Fruit fly (Drosophila melanogaster): ENCODE measurements around the gene Phf5a.

Gene Phf5a

dm6 chr2L:6462259-6462658, 28.4 kb downstream of the Phf5a start (continued):
- TF ChIP-seq CG10321 (GFP tag; IDR thresholded peaks at IDR 0.05) (0 out of 2 replicates have a peak, but pooled peaks have one; percentile 35), gsb-n (tag; optimal IDR thresholded peaks at IDR 0.05) (no peak), CG12769 (tag; optimal IDR thresholded peaks at IDR 0.05) (no peak), CG9437 (GFP tag; optimal IDR thresholded peaks at IDR 0.05) (no peak), Myb (GFP tag; optimal IDR thresholded peaks at IDR 0.05) (no peak), Hr78 (GFP tag; optimal IDR thresholded peaks at IDR 0.05) (peak in 1 of 2 experiments; percentile 10), PHDP (tag; optimal IDR thresholded peaks at IDR 0.05) (no peak), bigmax (GFP tag; optimal IDR thresholded peaks at IDR 0.05) (no peak), CG1792 (GFP tag; optimal IDR thresholded peaks at IDR 0.05) (peak; percentile 16), Med (GFP tag) (peak; percentile 43), Spps (tag; optimal IDR thresholded peaks at IDR 0.05) (no peak), CG10366 (GFP tag; IDR thresholded peaks at IDR 0.05) (no peak), HLH54F (GFP tag; optimal IDR thresholded peaks at IDR 0.05) (no peak), Gug (GFP tag; IDR thresholded peaks at IDR 0.05) (no peak), CG2889 (GFP tag; IDR thresholded peaks at IDR 0.05) (no peak), Mes4 (GFP tag; optimal IDR thresholded peaks at IDR 0.05) (peak; percentile 10), CG15479 (GFP tag; optimal IDR thresholded peaks at IDR 0.05) (peak; percentile 31), cad (GFP tag; optimal IDR thresholded peaks at IDR 0.05) (no peak), CG7357 (GFP tag; IDR thresholded peaks at IDR 0.05) (no peak), CG16863 (GFP tag; optimal IDR thresholded peaks at IDR 0.05) (peak; percentile 23), Pdp1 (GFP tag; optimal IDR thresholded peaks at IDR 0.05) (no peak), CG9797 (GFP tag; optimal IDR thresholded peaks at IDR 0.05) (no peak), bowl (GFP tag; IDR thresholded peaks at IDR 0.05) (no peak), ap (GFP tag; IDR thresholded peaks at IDR 0.05) (no peak), sob (GFP tag; IDR thresholded peaks at IDR 0.05) (no peak), dmrt11E (tag; optimal IDR thresholded peaks at IDR 0.05) (peak; percentile 10), CG11560 (tag; IDR thresholded peaks at IDR 0.05) (no peak), Dip2 (GFP tag; IDR thresholded peaks at IDR 0.05) (no peak), CHES-1-like (GFP tag; optimal IDR thresholded peaks at IDR 0.05) (no peak), pfk (GFP tag; optimal IDR thresholded peaks at IDR 0.05) (no peak), CG2129 (GFP tag; IDR thresholded peaks at IDR 0.05; ENCODE audit: partially characterized antibody) (no peak), tin (GFP tag; optimal IDR thresholded peaks at IDR 0.05) (no peak), gcm (GFP tag; optimal IDR thresholded peaks at IDR 0.05) (no peak), CG15601 (tag; optimal IDR thresholded peaks at IDR 0.05) (peak; percentile 25), CG12659 (GFP tag; optimal IDR thresholded peaks at IDR 0.05) (no peak), CG8281 (tag; optimal IDR thresholded peaks at IDR 0.05) (no peak), Lpt (GFP tag; optimal IDR thresholded peaks at IDR 0.05) (no peak), zf30C (GFP tag; optimal IDR thresholded peaks at IDR 0.05) (no peak), nau (GFP tag; optimal IDR thresholded peaks at IDR 0.05) (no peak), crol (GFP tag; IDR thresholded peaks at IDR 0.05) (no peak), bab2 (GFP tag; optimal IDR thresholded peaks at IDR 0.05) (peak; percentile 26), CG16815 (GFP tag; optimal IDR thresholded peaks at IDR 0.05) (no peak), bbx (GFP tag; IDR thresholded peaks at IDR 0.05; ENCODE audit: partially characterized antibody) (no peak), sima (GFP tag; optimal IDR thresholded peaks at IDR 0.05) (no peak), Atf3 (GFP tag; optimal IDR thresholded peaks at IDR 0.05) (no peak), trh (GFP tag; optimal IDR thresholded peaks at IDR 0.05) (no peak), Usf (GFP tag; optimal IDR thresholded peaks at IDR 0.05) (no peak), Chrac-16 (GFP tag; optimal IDR thresholded peaks at IDR 0.05) (no peak), ems (GFP tag; optimal IDR thresholded peaks at IDR 0.05) (no peak), Asciz (GFP tag; optimal IDR thresholded peaks at IDR 0.05) (peak; percentile 8), ash1 (GFP tag; optimal IDR thresholded peaks at IDR 0.05) (no peak), oc (tag; optimal IDR thresholded peaks at IDR 0.05) (no peak)
